Fruit fly (Drosophila melanogaster) S2 (cell line): Measurements from ENCODE around the gene CG14327.

Experiments
- CG8478 ChIP-seq: fragments of >200 bp; optimal IDR thresholded peaks from 2 replicates; lab custom pipeline; 2018
- CTCF ChIP-seq, 2 experiments: fragments of >200 bp; optimal IDR thresholded peaks; 2 replicates each; lab custom pipeline; 2018

- TF ChIP-seq CG8478 = no peak
- TF ChIP-seq CTCF (optimal IDR thresholded peaks at IDR 0.05; lab: Kevin White, UChicago) = no peak
Observed at dm6 chr3R:17566619-17567489, 46.7 kb upstream of the CG14327 start.
